Worm (Caenorhabditis elegans): ENCODE measurements around the gene msi-1.

DNA sequence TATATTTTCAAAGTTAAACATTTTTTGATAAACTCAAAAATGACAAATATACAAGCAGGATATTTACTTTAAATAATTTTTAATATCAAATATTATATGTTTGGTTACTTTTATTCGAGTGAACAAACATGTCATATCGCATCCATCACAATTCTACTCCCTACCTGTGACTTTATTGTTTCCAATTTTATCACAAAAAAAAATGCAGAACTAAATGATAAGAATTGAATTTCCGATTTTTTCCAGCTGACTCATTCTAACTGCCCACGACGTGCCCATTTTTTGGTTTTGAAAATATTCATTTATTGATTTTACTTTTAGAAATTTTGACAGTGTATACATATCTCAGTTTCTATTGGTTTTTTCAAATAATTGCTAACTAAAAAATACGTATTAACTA is 34.8 kb upstream of the msi-1 start:
- TF ChIP-seq lin-13 (GFP tag; optimal IDR thresholded peaks at IDR 0.05) (no peak), snpc-4 (tag; optimal IDR thresholded peaks at IDR 0.05) (no peak), nhr-25 (tag; optimal IDR thresholded peaks at IDR 0.05) (no peak), lin-39 (tag; optimal IDR thresholded peaks at IDR 0.05) (no peak), C34F6.9 (tag; optimal IDR thresholded peaks at IDR 0.05) (no peak), fos-1 (tag; optimal IDR thresholded peaks at IDR 0.05) (peak; percentile 84), nhr-77 (tag; optimal IDR thresholded peaks at IDR 0.05) (no peak), sma-3 (GFP tag; optimal IDR thresholded peaks at IDR 0.05) (no peak)

Measured in whole organism, L2 larva.